Fruit fly (Drosophila melanogaster) whole organism, embryonic: Measurements from ENCODE around the gene Vajk3.

Source experiments
- Ada2b ChIP-seq: fragments of 200-800 bp; sonication (Bioruptor generic); IDR thresholded peaks from 2 replicates; pipeline ENCODE4 v1.3.6; 2022; ENCODE audit warnings: missing biosample characterization, missing genetic modification characterization
- Aef1 ChIP-seq: fragments of 200-800 bp; sonication (Bioruptor generic); IDR thresholded peaks from 3 replicates; pipeline ENCODE4 v1.3.6; 2022; ENCODE audit warnings: missing biosample characterization, missing genetic modification characterization
- B-H1 ChIP-seq: fragments of 200-800 bp; sonication (Bioruptor generic); IDR thresholded peaks from 3 replicates; pipeline ENCODE4 v1.3.6; 2022; ENCODE audit warnings: missing biosample characterization, missing genetic modification characterization
- B-H2 ChIP-seq: fragments of 200-800 bp; sonication (Bioruptor generic); optimal IDR thresholded peaks from 2 replicates; lab custom pipeline; 2018; ENCODE audit warnings: missing biosample characterization, mild to moderate bottlenecking, missing genetic modification characterization
- CG10274 ChIP-seq: fragments of 200-800 bp; sonication (Bioruptor generic); optimal IDR thresholded peaks from 3 replicates; lab custom pipeline; 2017; ENCODE audit warnings: missing biosample characterization, mild to moderate bottlenecking, missing genetic modification characterization
- CG11560 ChIP-seq: fragments of 200-800 bp; sonication (Bioruptor generic); IDR thresholded peaks from 3 replicates; pipeline ENCODE4 v1.3.6; 2022; ENCODE audit warnings: missing biosample characterization, missing genetic modification characterization
- CG12942 ChIP-seq: fragments of 200-800 bp; sonication (Bioruptor generic); optimal IDR thresholded peaks from 3 replicates; lab custom pipeline; 2016; ENCODE audit warnings: missing biosample characterization, missing genetic modification characterization
- CG1647 ChIP-seq: fragments of 200-800 bp; sonication (Bioruptor generic); optimal IDR thresholded peaks from 3 replicates; lab custom pipeline; 2016; ENCODE audit warnings: missing biosample characterization, missing genetic modification characterization
- CG16815 ChIP-seq: fragments of 200-800 bp; sonication (Bioruptor generic); optimal IDR thresholded peaks from 3 replicates; lab custom pipeline; 2017; ENCODE audit warnings: missing biosample characterization, mild to moderate bottlenecking, missing genetic modification characterization
- CG17328 ChIP-seq: fragments of 200-800 bp; sonication (Bioruptor generic); IDR thresholded peaks from 2 replicates; pipeline ENCODE4 v1.3.6; 2022; ENCODE audit warnings: missing biosample characterization, missing genetic modification characterization
- CG2678 ChIP-seq: fragments of 200-800 bp; sonication (Bioruptor generic); optimal IDR thresholded peaks from 3 replicates; lab custom pipeline; 2019; ENCODE audit warnings: missing biosample characterization, mild to moderate bottlenecking, missing genetic modification characterization, moderate library complexity
- CG30020 ChIP-seq: fragments of 200-800 bp; optimal IDR thresholded peaks from 2 replicates; lab custom pipeline; 2019; ENCODE audit warnings: missing biosample characterization, mild to moderate bottlenecking, missing genetic modification characterization, moderate library complexity
- CG31224 ChIP-seq: fragments of 200-800 bp; sonication (Bioruptor generic); IDR thresholded peaks from 2 replicates; pipeline ENCODE4 v1.3.6; 2022; ENCODE audit warnings: missing biosample characterization, missing genetic modification characterization
- CG33557 ChIP-seq: fragments of 200-800 bp; sonication (Bioruptor generic); optimal IDR thresholded peaks from 2 replicates; lab custom pipeline; 2019; ENCODE audit warnings: missing biosample characterization, mild to moderate bottlenecking, missing genetic modification characterization, moderate library complexity
- CG34376 ChIP-seq: fragments of 200-800 bp; sonication (Bioruptor generic); optimal IDR thresholded peaks from 2 replicates; lab custom pipeline; 2018; ENCODE audit warnings: missing biosample characterization, mild to moderate bottlenecking, missing genetic modification characterization
- CG3726 ChIP-seq: fragments of 200-800 bp; sonication (Bioruptor generic); IDR thresholded peaks from 3 replicates; pipeline ENCODE4, ENCODE4 v1.3.6; 2022; ENCODE audit warnings: missing biosample characterization, missing genetic modification characterization
- CG3847 ChIP-seq: fragments of 200-800 bp; sonication (Bioruptor generic); IDR thresholded peaks from 2 replicates; pipeline ENCODE4 v1.3.6; 2022; ENCODE audit warnings: missing biosample characterization, missing genetic modification characterization
- CG4404 ChIP-seq: fragments of 200-800 bp; sonication (Bioruptor generic); IDR thresholded peaks from 2 replicates; pipeline ENCODE4 v1.3.6; 2022; ENCODE audit warnings: missing biosample characterization, missing genetic modification characterization
- CG4730 ChIP-seq: fragments of 200-800 bp; sonication (Bioruptor generic); IDR thresholded peaks from 2 replicates; pipeline ENCODE4 v1.3.6; 2022; ENCODE audit warnings: missing biosample characterization, missing genetic modification characterization
- CG9797 ChIP-seq: fragments of 200-800 bp; sonication (Bioruptor generic); optimal IDR thresholded peaks from 3 replicates; lab custom pipeline; 2018; ENCODE audit warnings: missing biosample characterization, mild to moderate bottlenecking, missing genetic modification characterization
- CG9932 ChIP-seq: fragments of 200-800 bp; sonication (Bioruptor generic); IDR thresholded peaks from 2 replicates; pipeline ENCODE4 v1.3.6; 2022; ENCODE audit warnings: missing biosample characterization, missing genetic modification characterization
- Dll ChIP-seq: fragments of 200-800 bp; sonication (Bioruptor generic); IDR thresholded peaks from 4 replicates; pipeline ENCODE4 v1.3.6; 2022; ENCODE audit warnings: missing biosample characterization, missing genetic modification characterization; ENCODE audit not compliant: partially characterized antibody
- Doc2 ChIP-seq: fragments of 200-800 bp; sonication (Bioruptor generic); IDR thresholded peaks from 2 replicates; pipeline ENCODE4 v1.3.6; 2022; ENCODE audit warnings: missing biosample characterization, missing genetic modification characterization
- Eip74EF ChIP-seq, 2 experiments: fragments of 200-800 bp in 1 of 2; fragments of >200 bp in 1 of 2; sonication (Bioruptor generic) in 1 of 2; optimal IDR thresholded peaks; 2 replicates each; lab custom pipeline; 2017 to 2019; ENCODE audit warnings: missing biosample characterization in 2 of 2, missing genetic modification characterization in 2 of 2, mild to moderate bottlenecking in 1 of 2, moderate library complexity in 1 of 2
- Fer3 ChIP-seq: fragments of 200-800 bp; sonication (Bioruptor generic); optimal IDR thresholded peaks from 2 replicates; lab custom pipeline; 2018; ENCODE audit warnings: missing biosample characterization, mild to moderate bottlenecking, missing genetic modification characterization, moderate library complexity
- Jarid2 ChIP-seq: fragments of 200-800 bp; sonication (Bioruptor generic); optimal IDR thresholded peaks from 3 replicates; lab custom pipeline; 2017; ENCODE audit warnings: mild to moderate bottlenecking, missing biosample characterization, missing genetic modification reagents, missing genetic modification characterization
- Max ChIP-seq: fragments of 200-800 bp; sonication (Bioruptor generic); optimal IDR thresholded peaks from 2 replicates; lab custom pipeline; 2016; ENCODE audit warnings: missing biosample characterization, mild to moderate bottlenecking, missing genetic modification characterization
- Nf-YB ChIP-seq: fragments of 200-800 bp; sonication (Bioruptor generic); optimal IDR thresholded peaks from 3 replicates; lab custom pipeline; 2019; ENCODE audit warnings: missing biosample characterization, mild to moderate bottlenecking, missing genetic modification characterization, moderate library complexity
- Opbp ChIP-seq: fragments of 200-800 bp; sonication (Bioruptor generic); IDR thresholded peaks from 3 replicates; pipeline ENCODE4 v1.3.6; 2022; ENCODE audit warnings: missing biosample characterization, missing genetic modification characterization; ENCODE audit not compliant: partially characterized antibody
- Rfx ChIP-seq: fragments of 200-800 bp; sonication (Bioruptor generic); IDR thresholded peaks from 2 replicates; pipeline ENCODE4 v1.3.6; 2022; ENCODE audit warnings: missing biosample characterization, missing genetic modification characterization
- YL-1 ChIP-seq: fragments of 200-800 bp; sonication (Bioruptor generic); optimal IDR thresholded peaks from 3 replicates; lab custom pipeline; 2017; ENCODE audit warnings: missing biosample characterization, mild to moderate bottlenecking, missing genetic modification characterization
- bab2 ChIP-seq: fragments of 200-800 bp; sonication (Bioruptor generic); optimal IDR thresholded peaks from 2 replicates; lab custom pipeline; 2016; ENCODE audit warnings: missing biosample characterization, missing genetic modification characterization
- chm ChIP-seq: fragments of 200-800 bp; sonication (Bioruptor generic); IDR thresholded peaks from 2 replicates; pipeline ENCODE4 v1.3.6; 2022; ENCODE audit warnings: missing biosample characterization, missing genetic modification characterization
- chn ChIP-seq: fragments of 200-800 bp; sonication (Bioruptor generic); optimal IDR thresholded peaks from 2 replicates; lab custom pipeline; 2016; ENCODE audit warnings: missing biosample characterization, missing genetic modification characterization
- dan ChIP-seq: fragments of 200-800 bp; sonication (Bioruptor generic); IDR thresholded peaks from 2 replicates; pipeline ENCODE4 v1.3.6; 2022; ENCODE audit warnings: missing biosample characterization, missing genetic modification characterization
- dimm ChIP-seq: fragments of 200-800 bp; sonication (Bioruptor generic); IDR thresholded peaks from 2 replicates; pipeline ENCODE4 v1.3.6; 2022; ENCODE audit warnings: missing biosample characterization, missing genetic modification characterization
- eyg ChIP-seq: fragments of 200-800 bp; sonication (Bioruptor generic); optimal IDR thresholded peaks from 3 replicates; lab custom pipeline; 2016; ENCODE audit warnings: missing biosample characterization, missing genetic modification characterization
- fd96Cb ChIP-seq: fragments of 200-800 bp; sonication (Bioruptor generic); optimal IDR thresholded peaks from 2 replicates; lab custom pipeline; 2018; ENCODE audit warnings: missing biosample characterization, mild to moderate bottlenecking, missing genetic modification characterization, moderate library complexity
- gsb ChIP-seq: fragments of 200-800 bp; sonication (Bioruptor generic); IDR thresholded peaks from 2 replicates; pipeline ENCODE4 v1.3.6; 2022; ENCODE audit warnings: missing biosample characterization, missing genetic modification characterization
- hth ChIP-seq: fragments of >200 bp; optimal IDR thresholded peaks from 2 replicates; lab custom pipeline; 2017; ENCODE audit warnings: inconsistent platforms
- insv ChIP-seq, 2 experiments: fragments of 200-800 bp; sonication (Bioruptor generic); optimal IDR thresholded peaks; 3 replicates each; lab custom pipeline; 2016 to 2018; ENCODE audit warnings: missing biosample characterization in 2 of 2, missing genetic modification characterization in 2 of 2
- mam ChIP-seq: fragments of 200-800 bp; sonication (Bioruptor generic); optimal IDR thresholded peaks from 3 replicates; lab custom pipeline; 2016; ENCODE audit warnings: missing biosample characterization, missing genetic modification characterization
- peb ChIP-seq: fragments of 200-800 bp; sonication (Bioruptor generic); IDR thresholded peaks from 2 replicates; pipeline ENCODE4 v1.3.6; 2022; ENCODE audit warnings: missing biosample characterization, missing genetic modification characterization
- pho ChIP-seq: fragments of 200-800 bp; sonication (Bioruptor generic); optimal IDR thresholded peaks from 2 replicates; lab custom pipeline; 2016; ENCODE audit warnings: missing biosample characterization, missing genetic modification characterization
- phol ChIP-seq: fragments of 200-800 bp; sonication (Bioruptor generic); optimal IDR thresholded peaks from 3 replicates; lab custom pipeline; 2018; ENCODE audit warnings: missing biosample characterization, mild to moderate bottlenecking, missing genetic modification characterization, moderate library complexity
- scrt ChIP-seq: fragments of 200-800 bp; sonication (Bioruptor generic); optimal IDR thresholded peaks from 2 replicates; lab custom pipeline; 2018; ENCODE audit warnings: missing biosample characterization, mild to moderate bottlenecking, missing genetic modification characterization, moderate library complexity
- tna ChIP-seq: fragments of 200-800 bp; sonication (Bioruptor generic); IDR thresholded peaks from 2 replicates; pipeline ENCODE4 v1.3.6; 2022; ENCODE audit warnings: missing biosample characterization, missing genetic modification characterization; ENCODE audit not compliant: partially characterized antibody
- wor ChIP-seq: fragments of 200-800 bp; sonication (Bioruptor generic); IDR thresholded peaks from 2 replicates; pipeline ENCODE4 v1.3.6; 2022; ENCODE audit warnings: missing biosample characterization, missing genetic modification characterization
- zen2 ChIP-seq: fragments of 200-800 bp; sonication (Bioruptor generic); IDR thresholded peaks from 3 replicates; pipeline ENCODE4 v1.3.6; 2022; ENCODE audit warnings: missing biosample characterization, missing genetic modification characterization; ENCODE audit not compliant: partially characterized antibody
- zf30C ChIP-seq: fragments of 200-800 bp; sonication (Bioruptor generic); optimal IDR thresholded peaks from 3 replicates; lab custom pipeline; 2018; ENCODE audit warnings: missing biosample characterization, mild to moderate bottlenecking, missing genetic modification characterization

Vajk3 gene

dm6 chr2L:13904331-13904911 is 42.9 kb downstream of the Vajk3 start, which contains the start of gene Smg5 (continued):
- TF ChIP-seq CG9932 (GFP tag; lab: Robert Waterston, UW) (peak; percentile 97), dimm (peak; percentile 86), Aef1 (GFP tag; lab: Robert Waterston, UW) (peak; percentile 97), Jarid2 (GFP tag; lab: Kevin White, UChicago) (peak; percentile 51), wor (GFP tag; lab: Robert Waterston, UW) (peak; percentile 98), fd96Cb (tag; lab: Kevin White, UChicago) (peak; percentile 90), B-H1 (GFP tag; lab: Robert Waterston, UW) (peak; percentile 92), B-H2 (GFP tag; lab: Kevin White, UChicago) (peak; percentile 91), Nf-YB (GFP tag; lab: Kevin White, UChicago) (peak; percentile 69), Rfx (GFP tag; lab: Robert Waterston, UW) (peak; percentile 98), insv (GFP tag; optimal IDR thresholded peaks at IDR 0.05; lab: Kevin White, UChicago) (peak in 1 of 2 experiments; percentile 65), CG11560 (tag; lab: Robert Waterston, UW) (peak; percentile 80), zen2 (GFP tag; lab: Robert Waterston, UW) (peak; percentile 71; the same call in 2 of the 3 replicates), CG17328 (GFP tag; lab: Robert Waterston, UW) (peak; percentile 95), peb (GFP tag; lab: Robert Waterston, UW) (peak; percentile 90), CG34376 (GFP tag; lab: Kevin White, UChicago) (peak; percentile 37), CG1647 (GFP tag; lab: Kevin White, UChicago) (peak; percentile 96), Fer3 (tag; lab: Kevin White, UChicago) (peak; percentile 82), gsb (GFP tag; lab: Robert Waterston, UW) (peak; percentile 95), CG3847 (GFP tag; lab: Robert Waterston, UW) (peak; percentile 99), mam (GFP tag; lab: Kevin White, UChicago) (peak; percentile 94), dan (GFP tag; lab: Robert Waterston, UW) (peak; percentile 86), Dll (GFP tag; lab: Robert Waterston, UW) (peak; percentile 85), CG2678 (tag; lab: Kevin White, UChicago) (peak; percentile 80), YL-1 (GFP tag; lab: Kevin White, UChicago) (peak; percentile 91), bab2 (peak; percentile 95), tna (GFP tag; lab: Robert Waterston, UW) (peak; percentile 96), hth (no peak), pho (peak; percentile 98), CG31224 (GFP tag; lab: Robert Waterston, UW) (peak; percentile 88), chm (peak; percentile 97), CG4404 (GFP tag; lab: Robert Waterston, UW) (peak; percentile 98), CG3726 (GFP tag; lab: Robert Waterston, UW) (peak; percentile 77; the same call in 2 of the 3 replicates), scrt (GFP tag; lab: Kevin White, UChicago) (peak; percentile 14), Eip74EF (GFP tag; optimal IDR thresholded peaks at IDR 0.05; lab: Kevin White, UChicago) (peak in 1 of 2 experiments; percentile 2), chn (peak; percentile 98), CG12942 (GFP tag; lab: Kevin White, UChicago) (peak; percentile 96), CG4730 (GFP tag; lab: Robert Waterston, UW) (peak; percentile 92), CG30020 (tag; lab: Kevin White, UChicago) (peak; percentile 86), zf30C (GFP tag; lab: Kevin White, UChicago) (peak; percentile 12), Opbp (peak; percentile 97), eyg (GFP tag; lab: Kevin White, UChicago) (peak; percentile 92), Max (GFP tag; lab: Kevin White, UChicago) (peak; percentile 90), CG16815 (GFP tag; lab: Kevin White, UChicago) (peak; percentile 96), Ada2b (peak; percentile 96), CG33557 (GFP tag; lab: Kevin White, UChicago) (peak; percentile 53), CG9797 (GFP tag; lab: Kevin White, UChicago) (peak; percentile 56), Doc2 (GFP tag; lab: Robert Waterston, UW) (peak; percentile 90), phol (tag; lab: Kevin White, UChicago) (peak; percentile 100), CG10274 (GFP tag; lab: Kevin White, UChicago) (peak; percentile 74)
